Fruit fly (Drosophila melanogaster): ENCODE data around the gene CG31523.

The CG31523 gene

dm6 chr3R:4452345-4453044, 26.5 kb downstream of the CG31523 start:
- TF ChIP-seq CG8301 (tag; optimal IDR thresholded peaks at IDR 0.05) (no peak), CG10348 (GFP tag; IDR thresholded peaks at IDR 0.05) (no peak), CG4496 (GFP tag; IDR thresholded peaks at IDR 0.05) (peak; percentile 71), CG12605 (GFP tag; IDR thresholded peaks at IDR 0.05) (peak; percentile 57), D1 (tag; optimal IDR thresholded peaks at IDR 0.05) (no peak), CG8159 (tag; optimal IDR thresholded peaks at IDR 0.05) (no peak), Pif1B (GFP tag; optimal IDR thresholded peaks at IDR 0.05) (no peak), Pif1A (GFP tag; optimal IDR thresholded peaks at IDR 0.05) (no peak), CG9948 (tag; optimal IDR thresholded peaks at IDR 0.05) (no peak), CG13204 (GFP tag; optimal IDR thresholded peaks at IDR 0.05) (peak; percentile 86), CG17806 (tag; optimal IDR thresholded peaks at IDR 0.05) (no peak), CG14655 (GFP tag; optimal IDR thresholded peaks at IDR 0.05) (no peak), gl (tag; optimal IDR thresholded peaks at IDR 0.05) (no peak), CG32121 (GFP tag; IDR thresholded peaks at IDR 0.05) (0 out of 2 replicates have a peak, but pooled peaks have one; percentile 14), rn (GFP tag; IDR thresholded peaks at IDR 0.05) (no peak), Ets98B (GFP tag; IDR thresholded peaks at IDR 0.05) (peak; percentile 56), CG15710 (tag; optimal IDR thresholded peaks at IDR 0.05) (no peak), fd96Ca (GFP tag; IDR thresholded peaks at IDR 0.05) (peak; percentile 58; the same call in 2 of the 3 replicates), EcR (GFP tag; optimal IDR thresholded peaks at IDR 0.05) (peak; percentile 2), Snoo (tag; optimal IDR thresholded peaks at IDR 0.05) (no peak), CG34367 (tag; optimal IDR thresholded peaks at IDR 0.05) (no peak)

- TF ChIP-seq CG9948 (tag; optimal IDR thresholded peaks at IDR 0.05) (no peak), CG14655 (GFP tag; optimal IDR thresholded peaks at IDR 0.05) (no peak), CG8301 (tag; optimal IDR thresholded peaks at IDR 0.05) (no peak), Pif1B (GFP tag; optimal IDR thresholded peaks at IDR 0.05) (no peak), CG32121 (GFP tag; IDR thresholded peaks at IDR 0.05) (peak; percentile 41; the same call in 1 of the 2 replicates), Snoo (tag; optimal IDR thresholded peaks at IDR 0.05) (no peak), CG10348 (GFP tag; IDR thresholded peaks at IDR 0.05) (no peak), CG15710 (tag; optimal IDR thresholded peaks at IDR 0.05) (no peak), Pif1A (GFP tag; optimal IDR thresholded peaks at IDR 0.05) (no peak), gl (tag; optimal IDR thresholded peaks at IDR 0.05) (no peak), CG4496 (GFP tag; IDR thresholded peaks at IDR 0.05) (peak; percentile 34; the same call in 1 of the 3 replicates), EcR (GFP tag; optimal IDR thresholded peaks at IDR 0.05) (no peak), Ets98B (GFP tag; IDR thresholded peaks at IDR 0.05) (no peak), CG8159 (tag; optimal IDR thresholded peaks at IDR 0.05) (no peak), CG34367 (tag; optimal IDR thresholded peaks at IDR 0.05) (no peak), CG17806 (tag; optimal IDR thresholded peaks at IDR 0.05) (no peak), fd96Ca (GFP tag; IDR thresholded peaks at IDR 0.05) (no peak), CG13204 (GFP tag; optimal IDR thresholded peaks at IDR 0.05) (peak; percentile 53)
Observed at dm6 chr3R:4450721-4451120, 28.3 kb downstream of the CG31523 start.

- TF ChIP-seq CG10348 (GFP tag; IDR thresholded peaks at IDR 0.05) = no peak
- TF ChIP-seq CG12605 (GFP tag; IDR thresholded peaks at IDR 0.05) = peak; percentile 48; the same call in 1 of the 2 replicates
- TF ChIP-seq CG13204 (GFP tag; optimal IDR thresholded peaks at IDR 0.05) = peak; percentile 52
- TF ChIP-seq CG32121 (GFP tag; IDR thresholded peaks at IDR 0.05) = no peak
- TF ChIP-seq CG17806 (tag; optimal IDR thresholded peaks at IDR 0.05) = no peak
- TF ChIP-seq Snoo (tag; optimal IDR thresholded peaks at IDR 0.05) = no peak
- TF ChIP-seq CG8159 (tag; optimal IDR thresholded peaks at IDR 0.05) = no peak
- 0 out of 3 replicates have a peak, but pooled peaks have one; percentile 17 for TF ChIP-seq fd96Ca (GFP tag; IDR thresholded peaks at IDR 0.05)
- no peak for TF ChIP-seq gl (tag; optimal IDR thresholded peaks at IDR 0.05)
Observed at dm6 chr3R:4449256-4449655, 29.8 kb downstream of the CG31523 start.

- TF ChIP-seq CG14655 (GFP tag; optimal IDR thresholded peaks at IDR 0.05) (no peak), EcR (GFP tag; optimal IDR thresholded peaks at IDR 0.05) (peak; percentile 59), gl (tag; optimal IDR thresholded peaks at IDR 0.05) (no peak)
Observed at dm6 chr3R:4446455-4447224, 32.4 kb downstream of the CG31523 start.

dm6 chr3R:4445083-4445482, 33.9 kb downstream of the CG31523 start:
- TF ChIP-seq rn (GFP tag; IDR thresholded peaks at IDR 0.05) (no peak), CG15710 (tag; optimal IDR thresholded peaks at IDR 0.05) (no peak), CG13204 (GFP tag; optimal IDR thresholded peaks at IDR 0.05) (no peak), CG34367 (tag; optimal IDR thresholded peaks at IDR 0.05) (no peak), Pif1A (GFP tag; optimal IDR thresholded peaks at IDR 0.05) (no peak), Ets98B (GFP tag; IDR thresholded peaks at IDR 0.05) (no peak), fd96Ca (GFP tag; IDR thresholded peaks at IDR 0.05) (no peak), Snoo (tag; optimal IDR thresholded peaks at IDR 0.05) (no peak), CG8159 (tag; optimal IDR thresholded peaks at IDR 0.05) (no peak), CG8301 (tag; optimal IDR thresholded peaks at IDR 0.05) (no peak), CG9948 (tag; optimal IDR thresholded peaks at IDR 0.05) (no peak), D1 (tag; optimal IDR thresholded peaks at IDR 0.05) (no peak), CG14655 (GFP tag; optimal IDR thresholded peaks at IDR 0.05) (no peak), CG17806 (tag; optimal IDR thresholded peaks at IDR 0.05) (no peak), gl (tag; optimal IDR thresholded peaks at IDR 0.05) (no peak)
